Fruit fly (Drosophila melanogaster): Measurements from ENCODE around the gene CG46339.

CG46339 gene

dm6 chr3R:26915463-26915925 is at the start of gene CG46339 (continued):
- TF ChIP-seq Doc3 (GFP tag; IDR thresholded peaks at IDR 0.05; ENCODE audit: partially characterized antibody): no peak
- no peak for TF ChIP-seq CG31388 (GFP tag; optimal IDR thresholded peaks at IDR 0.05)
- peak; percentile 18 for TF ChIP-seq CG11398 (GFP tag; optimal IDR thresholded peaks at IDR 0.05)
- peak; percentile 35 for TF ChIP-seq CG7556 (GFP tag; optimal IDR thresholded peaks at IDR 0.05)
- no peak for TF ChIP-seq pum (GFP tag; optimal IDR thresholded peaks at IDR 0.05)
- peak; percentile 69; the same call in 1 of the 2 replicates for TF ChIP-seq Bgb (GFP tag; IDR thresholded peaks at IDR 0.05; ENCODE audit: partially characterized antibody)
- 0 out of 2 replicates have a peak, but pooled peaks have one; percentile 13 for TF ChIP-seq bowl (GFP tag; IDR thresholded peaks at IDR 0.05)
- TF ChIP-seq Hsf (GFP tag; optimal IDR thresholded peaks at IDR 0.05): no peak
- no peak for TF ChIP-seq Hr3 (GFP tag; optimal IDR thresholded peaks at IDR 0.05)
- peak; percentile 87 for TF ChIP-seq CG13894 (tag; optimal IDR thresholded peaks at IDR 0.05)
- peak; percentile 7 for TF ChIP-seq gsb-n (tag; optimal IDR thresholded peaks at IDR 0.05)
- 0 out of 2 replicates have a peak, but pooled peaks have one; percentile 32 for TF ChIP-seq CG31441 (GFP tag; IDR thresholded peaks at IDR 0.05)
- 0 out of 2 replicates have a peak, but pooled peaks have one; percentile 41 for TF ChIP-seq CG14441 (GFP tag; IDR thresholded peaks at IDR 0.05)
- peak; percentile 90 for TF ChIP-seq Hmr (GFP tag; optimal IDR thresholded peaks at IDR 0.05)
- TF ChIP-seq Xrp1 (GFP tag; IDR thresholded peaks at IDR 0.05): peak; percentile 62; the same call in 1 of the 2 replicates
- peak; percentile 55 for TF ChIP-seq Dad (GFP tag; optimal IDR thresholded peaks at IDR 0.05)
- TF ChIP-seq CG5180 (GFP tag; optimal IDR thresholded peaks at IDR 0.05): peak; percentile 99
- TF ChIP-seq Hr51 (GFP tag; optimal IDR thresholded peaks at IDR 0.05): peak in 1 of 2 experiments; percentile 25
- peak; percentile 52 for TF ChIP-seq sd (tag; optimal IDR thresholded peaks at IDR 0.05)
- TF ChIP-seq slp2 (GFP tag; optimal IDR thresholded peaks at IDR 0.05): no peak
- TF ChIP-seq CG6175 (GFP tag; IDR thresholded peaks at IDR 0.05): no peak
- no peak for TF ChIP-seq ssp (GFP tag; IDR thresholded peaks at IDR 0.05)
- no peak for TF ChIP-seq Hmx (GFP tag; optimal IDR thresholded peaks at IDR 0.05)
- no peak for TF ChIP-seq ttk (GFP tag; IDR thresholded peaks at IDR 0.05)
- peak; percentile 90 for TF ChIP-seq B-H2 (GFP tag; optimal IDR thresholded peaks at IDR 0.05)
- no peak for TF ChIP-seq pros (GFP tag; optimal IDR thresholded peaks at IDR 0.05)
- TF ChIP-seq Lim3 (GFP tag; IDR thresholded peaks at IDR 0.05): no peak
- TF ChIP-seq insv (GFP tag; optimal IDR thresholded peaks at IDR 0.05): peak in 1 of 2 experiments; percentile 10
- no peak for TF ChIP-seq jigr1 (GFP tag; IDR thresholded peaks at IDR 0.05)
- TF ChIP-seq lab (GFP tag; optimal IDR thresholded peaks at IDR 0.05): peak; percentile 92
- TF ChIP-seq CG3065 (GFP tag; optimal IDR thresholded peaks at IDR 0.05): no peak
- peak; percentile 16 for TF ChIP-seq CG1603 (tag; optimal IDR thresholded peaks at IDR 0.05)
- peak; percentile 35; the same call in 1 of the 2 replicates for TF ChIP-seq ato (GFP tag; IDR thresholded peaks at IDR 0.05; ENCODE audit: partially characterized antibody)
- no peak; the same call in 1 of the 2 replicates for TF ChIP-seq sisA (GFP tag; IDR thresholded peaks at IDR 0.05)
- TF ChIP-seq CG8924 (tag; optimal IDR thresholded peaks at IDR 0.05): peak; percentile 56
- TF ChIP-seq CG11093 (GFP tag; IDR thresholded peaks at IDR 0.05): no peak
- no peak for TF ChIP-seq crp (GFP tag; optimal IDR thresholded peaks at IDR 0.05)
- TF ChIP-seq kni (GFP tag; optimal IDR thresholded peaks at IDR 0.05): no peak
- no peak for TF ChIP-seq stc (GFP tag; IDR thresholded peaks at IDR 0.05)
- TF ChIP-seq CG2678 (tag; optimal IDR thresholded peaks at IDR 0.05): peak; percentile 71
- TF ChIP-seq CG11247 (GFP tag; IDR thresholded peaks at IDR 0.05): no peak
- TF ChIP-seq tup (GFP tag; optimal IDR thresholded peaks at IDR 0.05): no peak
- TF ChIP-seq CG34422 (GFP tag; IDR thresholded peaks at IDR 0.05): peak; percentile 66; the same call in 1 of the 3 replicates
- TF ChIP-seq CG5953 (GFP tag; IDR thresholded peaks at IDR 0.05): no peak
- TF ChIP-seq ac (GFP tag; optimal IDR thresholded peaks at IDR 0.05): no peak
- TF ChIP-seq HLH3B (GFP tag; IDR thresholded peaks at IDR 0.05): no peak
- TF ChIP-seq gcm2 (GFP tag; optimal IDR thresholded peaks at IDR 0.05): no peak
- TF ChIP-seq az2 (GFP tag; optimal IDR thresholded peaks at IDR 0.05): no peak
- TF ChIP-seq CG32772 (GFP tag; IDR thresholded peaks at IDR 0.05): no peak
- TF ChIP-seq twi (tag; optimal IDR thresholded peaks at IDR 0.05): no peak
